Worm (Caenorhabditis elegans) whole organism, young adult: ENCODE measurements around the gene nspf-3.

Source experiments
- C17E4.6 ChIP-seq: fragments of 200-800 bp; sonication (Bioruptor generic); IDR thresholded peaks from 2 replicates; pipeline ENCODE4 v1.3.6; 2022; ENCODE audit warnings: missing genetic modification reagents, missing genetic modification characterization, missing compliant biosample characterization
- D2030.7 ChIP-seq: fragments of 200-800 bp; sonication (Bioruptor generic); IDR thresholded peaks from 2 replicates; pipeline ENCODE4 v1.3.6; 2022; ENCODE audit warnings: missing genetic modification reagents, missing genetic modification characterization, missing compliant biosample characterization
- F55B11.4 ChIP-seq: sonication (generic microtip); optimal IDR thresholded peaks from 2 replicates; lab custom pipeline; 2016; ENCODE audit warnings: missing compliant biosample characterization, missing genetic modification characterization, borderline replicate concordance; ENCODE audit not compliant: insufficient read depth
- Y53F4B.3 ChIP-seq: fragments of 200-800 bp; sonication (Bioruptor generic); IDR thresholded peaks from 2 replicates; pipeline ENCODE4 v1.3.6; 2022; ENCODE audit warnings: missing genetic modification reagents, missing genetic modification characterization, missing compliant biosample characterization
- Y53G8AR.9 ChIP-seq: fragments of 200-800 bp; sonication (Bioruptor generic); conservative IDR thresholded peaks from 2 replicates; pipeline ENCODE4 v1.3.6; 2022; ENCODE audit warnings: missing genetic modification reagents, missing genetic modification characterization, missing compliant biosample characterization
- Y67H2A.10 ChIP-seq: fragments of 200-800 bp; sonication (Bioruptor generic); conservative IDR thresholded peaks from 2 replicates; pipeline ENCODE4 v1.3.6; 2022; ENCODE audit warnings: missing genetic modification reagents, missing genetic modification characterization, missing compliant biosample characterization
- ama-1 ChIP-seq, 3 experiments: fragments of 150-350 bp in 1 of 3; sonication (generic microtip) in 2 of 3; optimal IDR thresholded peaks; 2 replicates each; lab custom pipeline; 2014 to 2018; ENCODE audit warnings: missing biosample characterization in 2 of 3, missing genetic modification characterization in 2 of 3, missing genetic modification reagents in 2 of 3
- attf-5 ChIP-seq: fragments of 200-800 bp; sonication (Bioruptor generic); optimal IDR thresholded peaks from 2 replicates; lab custom pipeline; 2018; ENCODE audit warnings: mild to moderate bottlenecking, missing genetic modification characterization, missing compliant biosample characterization
- ceh-58 ChIP-seq: fragments of 200-800 bp; sonication (Bioruptor generic); IDR thresholded peaks from 2 replicates; pipeline ENCODE4 v1.3.6; 2022; ENCODE audit warnings: missing genetic modification characterization, missing compliant biosample characterization
- dpff-1 ChIP-seq: sonication (generic microtip); optimal IDR thresholded peaks from 2 replicates; lab custom pipeline; 2017; ENCODE audit warnings: mild to moderate bottlenecking, missing genetic modification characterization, missing compliant biosample characterization
- efl-1 ChIP-seq: fragments of 150-350 bp; optimal IDR thresholded peaks from 2 replicates; lab custom pipeline; 2014; ENCODE audit warnings: missing biosample characterization, missing genetic modification reagents, missing genetic modification characterization
- egl-18 ChIP-seq: fragments of 200-800 bp; sonication (Bioruptor generic); IDR thresholded peaks from 2 replicates; pipeline ENCODE4 v1.3.6; 2022; ENCODE audit warnings: missing genetic modification reagents, missing genetic modification characterization, missing compliant biosample characterization
- egrh-3 ChIP-seq: fragments of 200-800 bp; sonication (Bioruptor generic); IDR thresholded peaks from 2 replicates; pipeline ENCODE4 v1.3.6; 2022; ENCODE audit warnings: missing genetic modification reagents, missing genetic modification characterization, missing compliant biosample characterization
- fkh-3 ChIP-seq: sonication (generic microtip); optimal IDR thresholded peaks from 2 replicates; lab custom pipeline; 2016; ENCODE audit warnings: mild to moderate bottlenecking, missing genetic modification characterization, missing compliant biosample characterization
- him-1 ChIP-seq: sonication (generic microtip); optimal IDR thresholded peaks from 2 replicates; lab custom pipeline; 2016; ENCODE audit warnings: missing genotype, missing genetic modification reagents, missing genetic modification characterization, missing compliant biosample characterization
- hmg-1.2 ChIP-seq: fragments of 200-800 bp; sonication (Bioruptor generic); IDR thresholded peaks from 2 replicates; pipeline ENCODE4 v1.3.6; 2022; ENCODE audit warnings: missing genetic modification reagents, missing genetic modification characterization, missing compliant biosample characterization
- lin-40 ChIP-seq: sonication (generic microtip); optimal IDR thresholded peaks from 2 replicates; lab custom pipeline; 2016; ENCODE audit warnings: missing genetic modification characterization, mild to moderate bottlenecking, missing compliant biosample characterization, missing genotype, missing genetic modification reagents
- lin-54 ChIP-seq: fragments of 200-800 bp; sonication (Bioruptor generic); optimal IDR thresholded peaks from 2 replicates; lab custom pipeline; 2018; ENCODE audit warnings: mild to moderate bottlenecking, missing genetic modification characterization, missing compliant biosample characterization
- mcd-1 ChIP-seq: fragments of 200-800 bp; sonication (Bioruptor generic); IDR thresholded peaks from 2 replicates; pipeline ENCODE4 v1.3.6; 2022; ENCODE audit warnings: missing genetic modification reagents, missing genetic modification characterization, missing compliant biosample characterization
- mes-4 ChIP-seq: sonication (generic microtip); optimal IDR thresholded peaks from 2 replicates; lab custom pipeline; 2016; ENCODE audit warnings: missing genotype, missing genetic modification characterization, missing compliant biosample characterization
- mxl-1 ChIP-seq: sonication (generic microtip); optimal IDR thresholded peaks from 2 replicates; lab custom pipeline; 2016; ENCODE audit warnings: missing genetic modification characterization, missing compliant biosample characterization
- nfya-2 ChIP-seq: fragments of 200-800 bp; sonication (Bioruptor generic); IDR thresholded peaks from 2 replicates; pipeline ENCODE4 v1.3.6; 2022; ENCODE audit warnings: missing genetic modification reagents, missing genetic modification characterization, missing compliant biosample characterization
- nhr-27 ChIP-seq: fragments of 200-800 bp; sonication (Bioruptor generic); optimal IDR thresholded peaks from 2 replicates; lab custom pipeline; 2018; ENCODE audit warnings: mild to moderate bottlenecking, missing genetic modification characterization, moderate library complexity, missing compliant biosample characterization
- nhr-80 ChIP-seq: sonication (generic microtip); optimal IDR thresholded peaks from 2 replicates; lab custom pipeline; 2016; ENCODE audit warnings: missing genetic modification characterization, missing compliant biosample characterization
- nhr-90 ChIP-seq: sonication (generic microtip); optimal IDR thresholded peaks from 2 replicates; lab custom pipeline; 2016; ENCODE audit warnings: missing genotype, mild to moderate bottlenecking, missing genetic modification characterization, missing compliant biosample characterization
- pbrm-1 ChIP-seq: fragments of 200-800 bp; sonication (Bioruptor generic); IDR thresholded peaks from 2 replicates; pipeline ENCODE4 v1.3.6; 2022; ENCODE audit warnings: missing genetic modification reagents, missing genetic modification characterization, missing compliant biosample characterization
- repo-1 ChIP-seq: sonication (generic microtip); optimal IDR thresholded peaks from 2 replicates; lab custom pipeline; 2017; ENCODE audit warnings: mild to moderate bottlenecking, missing genetic modification characterization, missing compliant biosample characterization
- rpc-1 ChIP-seq, 2 experiments: fragments of 150-350 bp in 1 of 2; sonication (generic microtip) in 1 of 2; optimal IDR thresholded peaks; 2 replicates each; lab custom pipeline; 2014 to 2018; ENCODE audit warnings: missing biosample characterization in 1 of 2, missing genetic modification characterization in 1 of 2, missing genetic modification reagents in 1 of 2, missing genotype in 1 of 2
- sptf-2 ChIP-seq: fragments of 200-800 bp; sonication (Bioruptor generic); optimal IDR thresholded peaks from 2 replicates; lab custom pipeline; 2018; ENCODE audit warnings: mild to moderate bottlenecking, missing genetic modification characterization, missing compliant biosample characterization
- tbp1 ChIP-seq: fragments of 200-800 bp; sonication (Bioruptor generic); optimal IDR thresholded peaks from 2 replicates; lab custom pipeline; 2018; ENCODE audit warnings: mild to moderate bottlenecking, missing genetic modification characterization, missing compliant biosample characterization
- unc-130 ChIP-seq: sonication (generic microtip); optimal IDR thresholded peaks from 2 replicates; lab custom pipeline; 2016; ENCODE audit warnings: missing genetic modification reagents, missing genetic modification characterization, missing compliant biosample characterization
- unc-62 ChIP-seq: fragments of 150-350 bp; optimal IDR thresholded peaks from 2 replicates; lab custom pipeline; 2014; ENCODE audit warnings: missing biosample characterization, missing genetic modification reagents, missing genetic modification characterization
- xnd-1 ChIP-seq: sonication (generic microtip); optimal IDR thresholded peaks from 2 replicates; lab custom pipeline; 2016; ENCODE audit warnings: missing genotype, missing genetic modification reagents, missing genetic modification characterization, missing compliant biosample characterization
- zfh-2 ChIP-seq: fragments of 200-800 bp; sonication (Bioruptor generic); conservative IDR thresholded peaks from 2 replicates; pipeline ENCODE4 v1.3.6; 2022; ENCODE audit warnings: missing genetic modification reagents, missing genetic modification characterization, missing compliant biosample characterization
- ztf-22 ChIP-seq: fragments of 200-800 bp; sonication (Bioruptor generic); optimal IDR thresholded peaks from 2 replicates; lab custom pipeline; 2018; ENCODE audit warnings: mild to moderate bottlenecking, missing genetic modification characterization, moderate library complexity, missing compliant biosample characterization
- ztf-26 ChIP-seq: sonication (generic microtip); optimal IDR thresholded peaks from 2 replicates; lab custom pipeline; 2017; ENCODE audit warnings: missing genetic modification characterization, missing compliant biosample characterization

The nspf-3 gene

DNA sequence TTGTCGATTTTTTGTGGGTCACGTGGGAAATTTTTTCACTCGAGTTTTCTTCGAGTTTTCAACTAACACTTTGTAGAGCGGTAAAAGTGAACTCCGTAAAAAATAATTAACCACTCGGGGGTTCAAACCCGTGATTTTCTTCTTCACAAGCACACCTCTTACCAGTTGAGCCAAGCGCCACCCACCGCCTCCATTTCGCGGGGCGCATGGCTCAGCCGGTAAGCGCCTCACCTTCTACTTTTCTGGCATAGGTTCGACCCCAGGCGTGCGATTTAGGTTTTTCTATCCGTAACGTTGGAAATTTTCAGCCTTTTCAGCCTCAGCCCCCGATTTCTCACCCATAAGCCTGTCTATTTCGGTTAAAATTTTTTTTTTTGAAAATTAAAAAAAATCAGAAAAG, 32.0 kb upstream of the nspf-3 start:
- TF ChIP-seq ztf-22 (GFP tag; lab: Kevin White, UChicago) (no peak), rpc-1 (optimal IDR thresholded peaks at IDR 0.05; lab: Kevin White, UChicago) (no peak), rpc-1 (tag; optimal IDR thresholded peaks at IDR 0.05; lab: Kevin White, UChicago) (peak; percentile 32), fkh-3 (no peak), sptf-2 (no peak), tbp1 (GFP tag; lab: Kevin White, UChicago) (peak; percentile 63), zfh-2 (GFP tag; lab: Robert Waterston, UW) (peak; percentile 52)
- TF ChIP-seq, all 124 proteins: peak for 3

DNA sequence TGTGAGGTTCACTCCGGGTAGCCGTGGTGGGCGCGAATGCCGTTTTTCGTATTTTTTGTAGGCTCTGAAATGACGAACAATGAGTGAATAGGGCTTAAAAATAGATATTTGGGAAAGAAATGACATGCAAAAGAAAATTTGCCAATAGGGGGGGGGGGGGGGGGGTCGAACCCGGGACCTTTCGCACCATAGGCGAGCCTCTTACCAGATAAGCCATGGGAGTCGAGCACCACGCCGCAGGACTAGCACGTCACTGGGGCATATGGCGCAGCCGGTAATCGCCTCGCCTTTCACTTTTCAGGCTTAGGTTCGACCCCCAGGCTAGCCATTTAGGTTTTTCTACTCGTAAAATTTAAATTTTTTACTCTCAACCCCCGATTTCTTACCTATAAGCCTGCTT, 29.2 kb upstream of the nspf-3 start:
- no peak for TF ChIP-seq dpff-1 (tag; lab: Kevin White, UChicago)
- 0 out of 2 replicates have a peak, but pooled peaks have one; percentile 10 for TF ChIP-seq mcd-1 (GFP tag; lab: Robert Waterston, UW)
- no peak for TF ChIP-seq repo-1 (tag; lab: Kevin White, UChicago)
- TF ChIP-seq nhr-90 (tag; lab: Kevin White, UChicago): no peak
- TF ChIP-seq egrh-3 (GFP tag; lab: Robert Waterston, UW): peak; percentile 74; the same call in 1 of the 2 replicates
- peak; percentile 81 for TF ChIP-seq zfh-2 (GFP tag; lab: Robert Waterston, UW)

DNA sequence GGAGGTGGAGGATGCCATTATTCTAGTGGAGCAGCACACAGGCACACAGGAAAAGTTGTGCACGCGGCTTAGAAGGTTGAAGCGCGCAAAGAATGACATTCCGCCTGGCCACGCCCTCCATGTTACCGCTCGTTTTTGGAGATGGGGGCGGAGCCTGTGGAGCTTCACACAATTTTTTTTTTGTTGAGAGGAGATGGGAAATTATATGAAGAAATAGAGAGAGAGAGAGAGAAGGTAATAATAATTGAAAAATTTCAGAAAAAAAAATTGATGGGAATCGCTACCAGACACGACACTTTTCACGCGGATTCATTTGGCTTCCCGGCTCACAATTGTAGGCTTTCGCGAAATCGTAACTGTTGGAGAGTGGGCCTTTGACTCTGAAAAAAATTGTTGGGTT, 27.4 kb upstream of the nspf-3 start, which contains the start of gene T05A8.3:
Gene T05A8.3, minus strand, starts transcription at position 101 of the 400 bp plus-strand sequence.
- TF ChIP-seq zfh-2 (GFP tag; lab: Robert Waterston, UW) (0 out of 2 replicates have a peak, but pooled peaks have one; percentile 26), Y53F4B.3 (GFP tag; lab: Robert Waterston, UW) (no peak)

DNA sequence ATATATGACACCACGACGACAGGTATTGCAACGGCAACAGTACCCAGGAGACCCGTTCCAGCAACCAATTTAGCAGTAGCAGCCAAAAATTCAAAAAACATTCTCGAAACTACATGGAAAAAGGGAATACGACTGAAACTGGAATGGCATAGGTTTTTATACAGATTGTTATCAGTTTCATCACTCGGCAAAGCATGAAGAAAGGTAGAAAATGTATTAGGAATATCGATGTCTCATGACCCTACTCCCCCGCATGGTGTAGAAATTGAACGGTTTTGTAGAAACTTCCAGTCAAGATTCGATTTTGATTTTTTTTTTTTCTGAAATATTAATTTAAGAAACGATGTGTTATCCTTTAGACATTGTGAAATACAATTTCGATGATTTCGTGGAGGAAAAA, 20.9 kb upstream of the nspf-3 start, which contains the start of gene T05A8.2:
Gene T05A8.2, minus strand, starts transcription at position 101 of the 400 bp plus-strand sequence.
- no peak for TF ChIP-seq ceh-58
- TF ChIP-seq Y67H2A.10 (GFP tag; lab: Robert Waterston, UW): no peak

DNA sequence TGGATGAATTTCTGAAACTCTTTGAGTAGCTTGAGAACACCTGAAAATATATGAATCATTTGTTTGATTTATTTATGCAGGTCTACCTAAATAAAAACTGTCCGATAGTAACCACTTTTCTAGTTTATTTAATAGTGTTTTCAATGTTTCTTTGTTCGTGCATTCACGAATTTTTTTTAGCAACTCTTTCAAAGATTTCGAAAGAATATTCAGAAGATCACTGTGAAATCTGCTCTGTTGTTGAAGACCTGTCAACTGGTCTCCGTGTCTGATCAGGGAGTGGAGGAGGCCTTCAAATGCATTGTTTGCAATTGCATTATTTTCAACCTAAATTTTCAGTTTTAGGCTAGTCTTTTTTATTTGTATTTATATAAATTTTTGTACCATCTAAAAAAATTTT, 20.0 kb upstream of the nspf-3 start, which contains the start of gene T05A8.1:
Gene T05A8.1, minus strand, starts transcription at position 101 of the 400 bp plus-strand sequence.
- TF ChIP-seq tbp1 (GFP tag; lab: Kevin White, UChicago) (no peak), lin-40 (tag; lab: Kevin White, UChicago) (no peak), ama-1 (optimal IDR thresholded peaks at IDR 0.05; lab: Kevin White, UChicago) (no peak), ama-1 (GFP tag; optimal IDR thresholded peaks at IDR 0.05; lab: Kevin White, UChicago) (no peak), F55B11.4 (tag; lab: Kevin White, UChicago) (no peak), efl-1 (no peak), unc-62 (GFP tag; lab: Kevin White, UChicago) (no peak), nfya-2 (GFP tag; lab: Robert Waterston, UW) (no peak), unc-130 (GFP tag; lab: Kevin White, UChicago) (no peak), him-1 (tag; lab: Kevin White, UChicago) (no peak), lin-54 (GFP tag; lab: Kevin White, UChicago) (no peak), C17E4.6 (no peak), ztf-26 (tag; lab: Kevin White, UChicago) (no peak), mes-4 (tag; lab: Kevin White, UChicago) (no peak), mxl-1 (tag; lab: Kevin White, UChicago) (no peak), nhr-80 (tag; lab: Kevin White, UChicago) (no peak)

DNA sequence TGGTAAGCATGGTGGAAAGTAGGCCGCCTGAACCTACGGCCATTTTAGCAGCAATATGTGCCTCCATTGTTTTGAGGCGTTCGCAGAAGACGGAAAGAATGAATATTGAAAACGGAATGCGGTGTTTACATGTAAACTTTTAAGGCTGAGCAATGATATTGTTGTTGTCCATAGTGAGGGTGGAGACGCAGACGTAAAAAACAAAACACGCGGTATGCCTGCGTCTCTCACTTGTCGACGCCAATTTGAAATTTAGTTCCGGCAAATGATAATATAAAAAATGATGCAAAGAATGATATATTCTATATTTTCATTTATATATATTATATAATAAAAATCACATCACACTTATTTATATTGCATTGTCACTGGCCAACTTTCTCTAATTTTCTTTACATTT, 17.9 kb upstream of the nspf-3 start, which contains the start of gene Y47G7B.2:
Gene Y47G7B.2, minus strand, starts transcription at position 143 of the 400 bp plus-strand sequence.
- TF ChIP-seq Y53G8AR.9 (GFP tag; lab: Robert Waterston, UW) (no peak), tbp1 (GFP tag; lab: Kevin White, UChicago) (no peak), Y67H2A.10 (GFP tag; lab: Robert Waterston, UW) (no peak), attf-5 (GFP tag; lab: Kevin White, UChicago) (peak; percentile 18), xnd-1 (tag; lab: Kevin White, UChicago) (no peak), nhr-27 (no peak), pbrm-1 (GFP tag; lab: Robert Waterston, UW) (no peak), egl-18 (no peak), D2030.7 (GFP tag; lab: Robert Waterston, UW) (no peak), ceh-58 (no peak), hmg-1.2 (peak; percentile 59; the same call in 1 of the 2 replicates)
